Worm (Caenorhabditis elegans) whole organism, L4 larva: Measurements from ENCODE around the gene sre-2.

ENCODE experiments used
- R02D3.7 ChIP-seq: fragments of 150-350 bp; sonication (generic microtip); optimal IDR thresholded peaks from 3 replicates; lab custom pipeline; 2014; ENCODE audit warnings: missing biosample characterization, missing genetic modification characterization
- T20F7.1 ChIP-seq: fragments of 200-800 bp; sonication (Bioruptor generic); optimal IDR thresholded peaks from 2 replicates; lab custom pipeline; 2018; ENCODE audit warnings: mild to moderate bottlenecking, missing genetic modification characterization, missing compliant biosample characterization
- Y5F2A.4 ChIP-seq: fragments of 200-800 bp; sonication (Bioruptor generic); optimal IDR thresholded peaks from 2 replicates; lab custom pipeline; 2018; ENCODE audit warnings: mild to moderate bottlenecking, missing genetic modification characterization, missing compliant biosample characterization
- ZK546.5 ChIP-seq, 2 experiments: sonication (generic microtip); optimal IDR thresholded peaks; 2 replicates each; lab custom pipeline; 2017; ENCODE audit warnings: missing biosample characterization in 2 of 2, missing genetic modification characterization in 2 of 2
- aha-1 ChIP-seq: fragments of 150-350 bp; peaks from one replicate; lab custom pipeline; 2014; ENCODE audit warnings: missing biosample characterization, missing genetic modification characterization
- arid-1 ChIP-seq: fragments of 200-800 bp; sonication (Bioruptor generic); conservative IDR thresholded peaks from 2 replicates; pipeline ENCODE4 v1.3.6; 2022; ENCODE audit warnings: missing genetic modification reagents, missing genetic modification characterization, missing compliant biosample characterization
- ceh-28 ChIP-seq: fragments of 150-350 bp; optimal IDR thresholded peaks from 2 replicates; lab custom pipeline; 2014; ENCODE audit warnings: missing biosample characterization, missing genetic modification reagents, missing genetic modification characterization
- ceh-32 ChIP-seq: sonication (generic microtip); optimal IDR thresholded peaks from 2 replicates; lab custom pipeline; 2016; ENCODE audit warnings: mild to moderate bottlenecking, missing genetic modification characterization, missing compliant biosample characterization; ENCODE audit not compliant: poor library complexity
- ceh-62 ChIP-seq: sonication (generic microtip); optimal IDR thresholded peaks from 2 replicates; lab custom pipeline; 2017; ENCODE audit warnings: missing biosample characterization, missing genetic modification characterization
- ces-1 ChIP-seq: fragments of 150-350 bp; sonication (generic microtip); optimal IDR thresholded peaks from 4 replicates; lab custom pipeline; 2014; ENCODE audit warnings: missing biosample characterization, missing genetic modification reagents, missing genetic modification characterization
- ctbp-1 ChIP-seq: fragments of 200-800 bp; sonication (Bioruptor generic); IDR thresholded peaks from 2 replicates; pipeline ENCODE4 v1.3.6; 2022; ENCODE audit warnings: missing genetic modification reagents, missing genetic modification characterization, missing compliant biosample characterization
- daf-16 ChIP-seq, 3 experiments: sonication (generic microtip); optimal IDR thresholded peaks; 2 replicates each; lab custom pipeline; 2016 to 2017; ENCODE audit warnings: missing genetic modification characterization in 3 of 3, missing genetic modification reagents in 3 of 3, mild to moderate bottlenecking in 2 of 3, missing compliant biosample characterization in 2 of 3, missing biosample characterization in 1 of 3, moderate library complexity in 1 of 3
- daf-8 ChIP-seq: fragments of 200-800 bp; sonication (Bioruptor generic); IDR thresholded peaks from 2 replicates; pipeline ENCODE4 v1.3.6; 2022; ENCODE audit warnings: missing genetic modification characterization, missing compliant biosample characterization
- dmd-8 ChIP-seq: fragments of 200-800 bp; sonication (Bioruptor generic); IDR thresholded peaks from 2 replicates; pipeline ENCODE4 v1.3.6; 2022; ENCODE audit warnings: missing genetic modification characterization, missing compliant biosample characterization
- dmd-9 ChIP-seq: fragments of 200-800 bp; sonication (Bioruptor generic); IDR thresholded peaks from 2 replicates; pipeline ENCODE4 v1.3.6; 2022; ENCODE audit warnings: missing genetic modification reagents, missing genetic modification characterization, missing compliant biosample characterization
- dpl-1 ChIP-seq: fragments of 150-350 bp; optimal IDR thresholded peaks from 2 replicates; lab custom pipeline; 2014; ENCODE audit warnings: missing biosample characterization, missing genetic modification reagents, missing genetic modification characterization
- duxl-1 ChIP-seq: sonication (generic microtip); optimal IDR thresholded peaks from 2 replicates; lab custom pipeline; 2016; ENCODE audit warnings: mild to moderate bottlenecking, missing genetic modification characterization, moderate library complexity, missing compliant biosample characterization; ENCODE audit not compliant: poor library complexity
- egl-27 ChIP-seq: sonication (generic microtip); optimal IDR thresholded peaks from 3 replicates; lab custom pipeline; 2017; ENCODE audit warnings: missing biosample characterization, missing genetic modification reagents, missing genetic modification characterization
- fkh-10 ChIP-seq: fragments of 150-350 bp; optimal IDR thresholded peaks from 2 replicates; lab custom pipeline; 2014; ENCODE audit warnings: missing biosample characterization, missing genetic modification reagents, missing genetic modification characterization
- hlh-11 ChIP-seq: fragments of 200-800 bp; sonication (Bioruptor generic); optimal IDR thresholded peaks from 2 replicates; lab custom pipeline; 2018; ENCODE audit warnings: mild to moderate bottlenecking, missing genetic modification characterization, missing compliant biosample characterization
- hlh-30 ChIP-seq: sonication (generic microtip); optimal IDR thresholded peaks from 2 replicates; lab custom pipeline; 2017; ENCODE audit warnings: antibody characterized with exemption, mild to moderate bottlenecking, missing genetic modification characterization, missing compliant biosample characterization; ENCODE audit not compliant: insufficient read depth
- madf-9 ChIP-seq: fragments of 200-800 bp; sonication (Bioruptor generic); conservative IDR thresholded peaks from 2 replicates; pipeline ENCODE4 v1.3.6; 2022; ENCODE audit warnings: missing genetic modification reagents, missing genetic modification characterization, missing compliant biosample characterization
- mdl-1 ChIP-seq, 2 experiments: fragments of 150-350 bp in 1 of 2; sonication (generic microtip) in 1 of 2; optimal IDR thresholded peaks; 2 replicates each; lab custom pipeline; 2014 to 2017; ENCODE audit warnings: missing biosample characterization in 2 of 2, missing genetic modification characterization in 2 of 2
- mdt-29 ChIP-seq: fragments of 200-800 bp; sonication (Bioruptor generic); IDR thresholded peaks from 2 replicates; pipeline ENCODE4 v1.3.6; 2022; ENCODE audit warnings: missing genetic modification reagents, missing genetic modification characterization, missing compliant biosample characterization
- mep-1 ChIP-seq: fragments of 150-350 bp; sonication (generic microtip); optimal IDR thresholded peaks from 3 replicates; lab custom pipeline; 2014; ENCODE audit warnings: missing biosample characterization, missing genetic modification characterization
- mes-2 ChIP-seq: sonication (generic microtip); optimal IDR thresholded peaks from 2 replicates; lab custom pipeline; 2016; ENCODE audit warnings: missing genotype, mild to moderate bottlenecking, missing genetic modification characterization, missing compliant biosample characterization; ENCODE audit not compliant: poor library complexity, severe bottlenecking
- nhr-102 ChIP-seq: sonication (generic microtip); optimal IDR thresholded peaks from 2 replicates; lab custom pipeline; 2016; ENCODE audit warnings: mild to moderate bottlenecking, missing genetic modification characterization, moderate library complexity, missing compliant biosample characterization
- nhr-11 ChIP-seq: fragments of 150-350 bp; optimal IDR thresholded peaks from 2 replicates; lab custom pipeline; 2014; ENCODE audit warnings: missing biosample characterization, missing genetic modification characterization
- nhr-25 ChIP-seq: sonication (generic microtip); optimal IDR thresholded peaks from 2 replicates; lab custom pipeline; 2017; ENCODE audit warnings: missing genetic modification characterization, mild to moderate bottlenecking, missing compliant biosample characterization, antibody characterized with exemption, moderate library complexity, borderline replicate concordance; ENCODE audit not compliant: insufficient read depth
- nhr-28 ChIP-seq: fragments of 150-350 bp; optimal IDR thresholded peaks from 2 replicates; lab custom pipeline; 2014; ENCODE audit warnings: missing biosample characterization, missing genetic modification characterization
- nhr-41 ChIP-seq: fragments of 200-800 bp; sonication (Bioruptor generic); IDR thresholded peaks from 2 replicates; pipeline ENCODE4 v1.3.6; 2022; ENCODE audit warnings: missing genetic modification reagents, missing genetic modification characterization, missing compliant biosample characterization
- nhr-48 ChIP-seq: sonication (generic microtip); optimal IDR thresholded peaks from 2 replicates; lab custom pipeline; 2016; ENCODE audit warnings: mild to moderate bottlenecking, missing genetic modification characterization, missing compliant biosample characterization
- nhr-6 ChIP-seq: fragments of 150-350 bp; optimal IDR thresholded peaks from 2 replicates; lab custom pipeline; 2014; ENCODE audit warnings: missing biosample characterization, missing genetic modification characterization
- nhr-76 ChIP-seq: fragments of 150-350 bp; optimal IDR thresholded peaks from 2 replicates; lab custom pipeline; 2014; ENCODE audit warnings: missing biosample characterization, missing genetic modification characterization
- php-3 ChIP-seq: fragments of 200-800 bp; sonication (Bioruptor generic); IDR thresholded peaks from 2 replicates; pipeline ENCODE4 v1.3.6; 2022; ENCODE audit warnings: missing genetic modification reagents, missing genetic modification characterization, missing compliant biosample characterization
- pqm-1 ChIP-seq: sonication (generic microtip); optimal IDR thresholded peaks from 2 replicates; lab custom pipeline; 2017; ENCODE audit warnings: missing biosample characterization, missing genetic modification characterization
- rbr-2 ChIP-seq: sonication (generic microtip); optimal IDR thresholded peaks from 2 replicates; lab custom pipeline; 2016; ENCODE audit warnings: missing genotype, missing genetic modification characterization, missing compliant biosample characterization
- sdz-12 ChIP-seq: fragments of 200-800 bp; sonication (Bioruptor generic); optimal IDR thresholded peaks from 2 replicates; lab custom pipeline; 2018; ENCODE audit warnings: mild to moderate bottlenecking, missing genetic modification characterization, missing compliant biosample characterization
- snpc-1.2 ChIP-seq: fragments of 200-800 bp; sonication (Bioruptor generic); IDR thresholded peaks from 2 replicates; pipeline ENCODE4 v1.3.6; 2022; ENCODE audit warnings: missing genetic modification reagents, missing genetic modification characterization, missing compliant biosample characterization
- spr-1 ChIP-seq: sonication (generic microtip); optimal IDR thresholded peaks from 2 replicates; lab custom pipeline; 2016; ENCODE audit warnings: mild to moderate bottlenecking, missing genetic modification characterization, missing compliant biosample characterization
- spr-3 ChIP-seq: fragments of 200-800 bp; sonication (Bioruptor generic); optimal IDR thresholded peaks from 2 replicates; lab custom pipeline; 2018; ENCODE audit warnings: mild to moderate bottlenecking, missing genetic modification characterization, missing compliant biosample characterization
- tag-97 ChIP-seq: fragments of 200-800 bp; sonication (Bioruptor generic); IDR thresholded peaks from 2 replicates; pipeline ENCODE4 v1.3.6; 2022; ENCODE audit warnings: missing genetic modification characterization, missing compliant biosample characterization
- tra-1 ChIP-seq: fragments of 200-800 bp; sonication (Bioruptor generic); IDR thresholded peaks from 2 replicates; pipeline ENCODE4 v1.3.6; 2022; ENCODE audit warnings: missing genetic modification reagents, missing genetic modification characterization, missing compliant biosample characterization
- unc-39 ChIP-seq: sonication (generic microtip); optimal IDR thresholded peaks from 2 replicates; lab custom pipeline; 2017; ENCODE audit warnings: missing biosample characterization, missing genetic modification characterization
- zfp-2 ChIP-seq: sonication (generic microtip); optimal IDR thresholded peaks from 2 replicates; lab custom pipeline; 2016; ENCODE audit warnings: mild to moderate bottlenecking, missing genetic modification characterization, missing compliant biosample characterization
- zfp-3 ChIP-seq: fragments of 200-800 bp; sonication (Bioruptor generic); conservative IDR thresholded peaks from 2 replicates; pipeline ENCODE4 v1.3.6; 2022; ENCODE audit warnings: missing genetic modification reagents, missing genetic modification characterization, missing compliant biosample characterization
- ztf-7 ChIP-seq: fragments of 150-350 bp; optimal IDR thresholded peaks from 2 replicates; lab custom pipeline; 2014; ENCODE audit warnings: missing biosample characterization, missing genetic modification characterization

sre-2 gene

DNA sequence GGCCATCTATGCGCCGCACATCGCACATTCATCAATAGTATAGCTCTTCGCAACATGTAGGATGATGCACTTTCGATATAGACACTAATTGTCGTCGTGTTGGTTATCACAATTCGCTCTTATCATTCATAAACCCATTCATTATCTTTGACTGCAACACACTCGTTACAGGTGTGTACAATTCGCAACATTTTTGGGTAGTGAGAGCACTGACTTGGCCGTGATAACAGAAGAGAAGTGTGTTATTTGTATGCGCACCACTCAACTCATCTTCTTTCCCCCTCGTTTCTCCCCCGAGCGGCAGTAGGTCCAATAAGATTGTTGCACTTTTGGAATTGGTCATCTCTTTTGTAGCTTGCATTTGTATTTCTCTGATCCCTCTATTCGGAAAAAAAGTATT lies 25.3 kb upstream of the sre-2 start (continued):
- TF ChIP-seq nhr-76 (no peak), mep-1 (tag; lab: Kevin White, UChicago) (peak; percentile 29), nhr-28 (tag; lab: Kevin White, UChicago) (peak; percentile 96), mdt-29 (no peak), rbr-2 (no peak), arid-1 (GFP tag; lab: Robert Waterston, UW) (no peak), mdl-1 (tag; optimal IDR thresholded peaks at IDR 0.05; lab: Kevin White, UChicago) (no peak), R02D3.7 (tag; lab: Kevin White, UChicago) (no peak), snpc-1.2 (GFP tag; lab: Robert Waterston, UW) (no peak), mes-2 (tag; lab: Kevin White, UChicago) (peak; percentile 54), pqm-1 (tag; lab: Kevin White, UChicago) (peak; percentile 97), nhr-41 (GFP tag; lab: Robert Waterston, UW) (no peak), hlh-30 (tag; lab: Kevin White, UChicago) (peak; percentile 3), dmd-9 (no peak), daf-8 (GFP tag; lab: Robert Waterston, UW) (no peak), spr-3 (GFP tag; lab: Kevin White, UChicago) (no peak), dmd-8 (GFP tag; lab: Robert Waterston, UW) (no peak), zfp-2 (tag; lab: Kevin White, UChicago) (no peak), duxl-1 (peak; percentile 22), ceh-28 (tag; lab: Kevin White, UChicago) (no peak), ceh-32 (tag; lab: Kevin White, UChicago) (no peak), ceh-62 (tag; lab: Kevin White, UChicago) (no peak), nhr-102 (tag; lab: Kevin White, UChicago) (peak; percentile 5), ctbp-1 (GFP tag; lab: Robert Waterston, UW) (no peak)

DNA sequence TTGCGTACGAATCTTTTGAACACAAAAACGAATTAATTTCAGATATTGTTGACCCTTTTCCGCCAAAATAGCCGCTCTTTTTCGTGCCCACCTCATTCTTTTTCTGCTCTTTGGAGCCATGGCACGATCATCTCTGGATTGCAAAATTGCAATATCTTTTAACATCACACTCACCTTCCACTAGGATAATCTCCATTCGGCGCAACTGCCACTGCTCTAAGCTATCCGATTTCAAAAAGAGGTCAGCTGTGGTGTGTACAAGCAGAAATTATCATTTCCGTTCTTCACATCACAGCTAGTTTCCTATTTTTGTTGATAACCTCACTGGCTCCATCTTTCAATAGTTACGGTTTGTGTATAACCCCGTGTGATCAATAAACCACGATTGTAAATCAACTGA lies 24.7 kb upstream of the sre-2 start:
- no peak for TF ChIP-seq nhr-6 (tag; lab: Kevin White, UChicago)
- TF ChIP-seq ceh-62 (tag; lab: Kevin White, UChicago) = no peak
- no peak for TF ChIP-seq daf-8 (GFP tag; lab: Robert Waterston, UW)
- no peak for TF ChIP-seq tag-97 (GFP tag; lab: Robert Waterston, UW)
- TF ChIP-seq T20F7.1 = no peak
- TF ChIP-seq spr-1 (tag; lab: Kevin White, UChicago) = no peak
- TF ChIP-seq aha-1 = peak; percentile 82
- TF ChIP-seq unc-39 (tag; lab: Kevin White, UChicago) = no peak
- no peak for TF ChIP-seq zfp-3 (GFP tag; lab: Robert Waterston, UW)
- TF ChIP-seq madf-9 (GFP tag; lab: Robert Waterston, UW) = no peak
- TF ChIP-seq nhr-28 (tag; lab: Kevin White, UChicago) = no peak
- no peak for TF ChIP-seq sdz-12 (GFP tag; lab: Kevin White, UChicago)
- TF ChIP-seq ces-1 (GFP tag; lab: Kevin White, UChicago) = no peak
- no peak for TF ChIP-seq ztf-7
- TF ChIP-seq daf-16 (GFP tag; optimal IDR thresholded peaks at IDR 0.05; lab: Kevin White, UChicago) = no peak
- peak; percentile 5 for TF ChIP-seq daf-16 (tag; optimal IDR thresholded peaks at IDR 0.05; lab: Kevin White, UChicago)

DNA sequence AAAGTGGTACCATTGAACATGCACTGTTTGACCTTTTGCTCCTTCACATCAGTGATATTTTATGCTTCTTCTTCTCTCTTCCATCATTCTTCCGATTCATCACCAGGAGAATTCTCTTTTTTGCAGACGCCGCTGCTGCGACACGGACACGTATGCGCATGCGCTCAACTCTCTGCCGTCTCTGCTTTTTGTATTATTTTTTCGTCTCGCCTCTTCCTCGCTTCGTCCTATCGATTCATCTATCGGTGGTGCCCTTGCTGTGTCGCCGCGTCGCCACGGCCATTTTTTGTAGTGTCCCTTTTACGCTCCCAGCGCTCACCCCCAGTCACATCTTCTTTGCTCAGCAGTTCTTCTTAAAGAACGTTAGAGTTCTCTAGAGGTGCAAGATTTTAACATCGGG lies 24.2 kb upstream of the sre-2 start:
- TF ChIP-seq nhr-48 = no peak
- no peak for TF ChIP-seq php-3
- no peak for TF ChIP-seq spr-3 (GFP tag; lab: Kevin White, UChicago)
- TF ChIP-seq hlh-11 (tag; lab: Kevin White, UChicago) = peak; percentile 69
- TF ChIP-seq daf-16 (GFP tag; optimal IDR thresholded peaks at IDR 0.05; lab: Kevin White, UChicago) = no peak
- peak; percentile 25 for TF ChIP-seq daf-16 (tag; optimal IDR thresholded peaks at IDR 0.05; lab: Kevin White, UChicago)
- peak; percentile 4 for TF ChIP-seq dpl-1 (GFP tag; lab: Kevin White, UChicago)
- no peak for TF ChIP-seq zfp-3 (GFP tag; lab: Robert Waterston, UW)
- no peak for TF ChIP-seq ceh-32 (tag; lab: Kevin White, UChicago)
- TF ChIP-seq tag-97 (GFP tag; lab: Robert Waterston, UW) = no peak
- TF ChIP-seq fkh-10 (GFP tag; lab: Kevin White, UChicago) = peak; percentile 20
- TF ChIP-seq nhr-11 (tag; lab: Kevin White, UChicago) = no peak
- no peak for TF ChIP-seq nhr-25
- TF ChIP-seq ZK546.5 (tag; optimal IDR thresholded peaks at IDR 0.05; lab: Kevin White, UChicago) = no peak
- TF ChIP-seq Y5F2A.4 (GFP tag; lab: Kevin White, UChicago) = no peak
- TF ChIP-seq egl-27 (tag; lab: Kevin White, UChicago) = no peak
- TF ChIP-seq arid-1 (GFP tag; lab: Robert Waterston, UW) = 0 out of 2 replicates have a peak, but pooled peaks have one; percentile 22
- TF ChIP-seq tra-1 (GFP tag; lab: Robert Waterston, UW) = no peak
